Worm (Caenorhabditis elegans): ENCODE results near the gene F38E9.6.
A peak's percentile ranks its signal among the peaks of the same experiment; 100 is the strongest.

Gene F38E9.6

ce11 chrX:16445793-16446248 is 13.6 kb downstream of the F38E9.6 start, which contains the start of gene twf-2:
Gene twf-2, plus strand, starts transcription at chrX:16446197.
- TF ChIP-seq syd-9 (tag; optimal IDR thresholded peaks at IDR 0.05), result no peak
- TF ChIP-seq fkh-10 (GFP tag; optimal IDR thresholded peaks at IDR 0.05), result no peak
- peak; percentile 35 for TF ChIP-seq ets-4 (tag; optimal IDR thresholded peaks at IDR 0.05)
- TF ChIP-seq ceh-34 (tag; optimal IDR thresholded peaks at IDR 0.05), result peak; percentile 67
- TF ChIP-seq C08G9.2 (tag; optimal IDR thresholded peaks at IDR 0.05), result no peak
- peak; percentile 11 for TF ChIP-seq F13H6.1 (tag; optimal IDR thresholded peaks at IDR 0.05)
- no peak for TF ChIP-seq ceh-22 (tag; optimal IDR thresholded peaks at IDR 0.05)
- peak; percentile 50 for TF ChIP-seq ceh-2 (tag; optimal IDR thresholded peaks at IDR 0.05)
- no peak for TF ChIP-seq mec-3 (tag; optimal IDR thresholded peaks at IDR 0.05; ENCODE audit: borderline replicate concordance)
- no peak for TF ChIP-seq ceh-24 (tag; optimal IDR thresholded peaks at IDR 0.05)
- TF ChIP-seq rnt-1 (tag; optimal IDR thresholded peaks at IDR 0.05), result peak; percentile 14
- TF ChIP-seq fax-1 (tag; optimal IDR thresholded peaks at IDR 0.05), result no peak
- TF ChIP-seq pat-9 (tag; optimal IDR thresholded peaks at IDR 0.05), result peak; percentile 32
- peak; percentile 48 for TF ChIP-seq sox-4 (tag; optimal IDR thresholded peaks at IDR 0.05)
- no peak for TF ChIP-seq zip-5 (tag; optimal IDR thresholded peaks at IDR 0.05)
- TF ChIP-seq ceh-30 (tag; optimal IDR thresholded peaks at IDR 0.05), result peak; percentile 40
- TF ChIP-seq nfya-1 (tag; optimal IDR thresholded peaks at IDR 0.05), result peak; percentile 87
- no peak for TF ChIP-seq Y22D7AL.16 (tag; optimal IDR thresholded peaks at IDR 0.05)
- peak; percentile 42 for TF ChIP-seq ceh-14 (tag; optimal IDR thresholded peaks at IDR 0.05)
- TF ChIP-seq C38D4.7 (GFP tag; optimal IDR thresholded peaks at IDR 0.05), result no peak
- TF ChIP-seq fkh-6 (tag; optimal IDR thresholded peaks at IDR 0.05), result no peak
- no peak for TF ChIP-seq hlh-13 (GFP tag; optimal IDR thresholded peaks at IDR 0.05)
- TF ChIP-seq madf-2 (tag; optimal IDR thresholded peaks at IDR 0.05), result no peak
- TF ChIP-seq lim-6 (tag; optimal IDR thresholded peaks at IDR 0.05), result no peak
- peak; percentile 19 for TF ChIP-seq pag-3 (tag; optimal IDR thresholded peaks at IDR 0.05; ENCODE audit: borderline replicate concordance)
- TF ChIP-seq T23F11.4 (GFP tag; optimal IDR thresholded peaks at IDR 0.05), result no peak
- peak; percentile 91 for TF ChIP-seq ceh-31 (tag; optimal IDR thresholded peaks at IDR 0.05)
- TF ChIP-seq pax-1 (tag; optimal IDR thresholded peaks at IDR 0.05), result no peak
- peak; percentile 19 for TF ChIP-seq dmd-4 (tag; optimal IDR thresholded peaks at IDR 0.05; ENCODE audit: borderline replicate concordance)
- no peak for TF ChIP-seq ceh-6 (GFP tag; optimal IDR thresholded peaks at IDR 0.05)
- no peak for TF ChIP-seq lin-11 (tag; optimal IDR thresholded peaks at IDR 0.05)
- peak; percentile 50 for TF ChIP-seq elt-2 (tag; optimal IDR thresholded peaks at IDR 0.05)
- TF ChIP-seq hlh-15 (tag; optimal IDR thresholded peaks at IDR 0.05), result no peak
- no peak for TF ChIP-seq pha-4 (tag; optimal IDR thresholded peaks at IDR 0.05)
- TF ChIP-seq ref-2 (tag; optimal IDR thresholded peaks at IDR 0.05), result peak; percentile 83
- TF ChIP-seq hlh-30 (tag; optimal IDR thresholded peaks at IDR 0.05; ENCODE audit: insufficient read depth), result peak; percentile 84
- TF ChIP-seq ceh-45 (GFP tag; IDR thresholded peaks at IDR 0.05), result no peak
- no peak for TF ChIP-seq unc-3 (GFP tag; conservative IDR thresholded peaks at IDR 0.05)
- TF ChIP-seq unc-3 (tag; optimal IDR thresholded peaks at IDR 0.05), result no peak
- TF ChIP-seq K09A11.1 (tag; optimal IDR thresholded peaks at IDR 0.05; ENCODE audit: insufficient read depth), result peak; percentile 3
- TF ChIP-seq elt-4 (tag; optimal IDR thresholded peaks at IDR 0.05), result no peak
- TF ChIP-seq eyg-1 (tag; optimal IDR thresholded peaks at IDR 0.05), result no peak
- TF ChIP-seq nhr-232 (tag; optimal IDR thresholded peaks at IDR 0.05), result no peak
- no peak for TF ChIP-seq pqm-1 (tag; optimal IDR thresholded peaks at IDR 0.05)
- no peak for TF ChIP-seq odd-2 (tag; optimal IDR thresholded peaks at IDR 0.05)
- no peak for TF ChIP-seq che-1 (tag; optimal IDR thresholded peaks at IDR 0.05)
- TF ChIP-seq npax-4 (tag; optimal IDR thresholded peaks at IDR 0.05), result no peak
- TF ChIP-seq K02D7.2 (tag; optimal IDR thresholded peaks at IDR 0.05), result no peak
- TF ChIP-seq nhr-11 (tag; optimal IDR thresholded peaks at IDR 0.05), result no peak
- no peak for TF ChIP-seq ahr-1 (tag; optimal IDR thresholded peaks at IDR 0.05)
- peak; percentile 94 for TF ChIP-seq unc-55 (GFP tag; optimal IDR thresholded peaks at IDR 0.05)
- TF ChIP-seq pha-2 (tag; optimal IDR thresholded peaks at IDR 0.05), result no peak
- peak; percentile 73 for TF ChIP-seq ceh-19 (GFP tag; optimal IDR thresholded peaks at IDR 0.05)
